Worm (Caenorhabditis elegans): Measurements from ENCODE around the gene F53B1.3.

The F53B1.3 gene

ce11 chrX:2144236-2144635 lies 38.8 kb downstream of the F53B1.3 start:
- TF ChIP-seq attf-6 (GFP tag; IDR thresholded peaks at IDR 0.05) = no peak
- TF ChIP-seq snpc-4 (GFP tag; optimal IDR thresholded peaks at IDR 0.05) = no peak
- TF ChIP-seq snpc-4 (tag; optimal IDR thresholded peaks at IDR 0.05) = no peak
- TF ChIP-seq ceh-40 (GFP tag; IDR thresholded peaks at IDR 0.05) = no peak

DNA sequence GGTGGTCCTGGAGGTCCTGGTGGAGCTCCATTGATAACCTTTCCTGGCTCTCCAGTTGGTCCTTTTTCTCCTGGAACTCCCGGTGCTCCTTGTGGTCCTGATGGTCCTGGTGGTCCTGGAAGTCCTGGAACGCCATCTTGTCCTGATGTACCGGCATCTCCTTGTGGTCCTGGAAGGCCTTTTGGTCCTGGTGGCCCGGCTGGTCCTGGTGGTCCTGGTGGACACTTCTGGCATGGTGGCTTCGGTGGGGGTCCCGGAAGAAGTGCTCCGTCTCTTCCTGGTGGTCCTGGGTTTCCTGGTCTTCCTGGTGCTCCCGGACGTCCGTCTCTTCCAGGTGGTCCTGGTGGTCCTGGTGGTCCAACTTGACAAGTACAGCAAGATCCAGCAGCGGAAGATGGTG lies 39.5 kb downstream of the F53B1.3 start:
- TF ChIP-seq snpc-3.4 (tag; optimal IDR thresholded peaks at IDR 0.05) (no peak), zfh-2 (GFP tag; conservative IDR thresholded peaks at IDR 0.05) (peak; percentile 88), die-1 (tag; optimal IDR thresholded peaks at IDR 0.05) (no peak), egrh-3 (GFP tag; IDR thresholded peaks at IDR 0.05) (peak; percentile 75; the same call in 1 of the 2 replicates)

- TF ChIP-seq unc-62 (GFP tag; optimal IDR thresholded peaks at IDR 0.05) = no peak
- TF ChIP-seq hrde-1 (tag; optimal IDR thresholded peaks at IDR 0.05; ENCODE audit: borderline replicate concordance) = no peak
- TF ChIP-seq unc-130 (GFP tag; optimal IDR thresholded peaks at IDR 0.05) = no peak
- no peak for TF ChIP-seq him-1 (tag; optimal IDR thresholded peaks at IDR 0.05)
- TF ChIP-seq cebp-1 (GFP tag; IDR thresholded peaks at IDR 0.05) = no peak
- TF ChIP-seq cebp-1 (tag; optimal IDR thresholded peaks at IDR 0.05) = no peak
- no peak for TF ChIP-seq ccch-3 (GFP tag; optimal IDR thresholded peaks at IDR 0.05)
- no peak for TF ChIP-seq cebp-2 (GFP tag; IDR thresholded peaks at IDR 0.05)
- TF ChIP-seq mes-4 (tag; optimal IDR thresholded peaks at IDR 0.05) = no peak
- TF ChIP-seq xnd-1 (tag; optimal IDR thresholded peaks at IDR 0.05) = no peak
- no peak for TF ChIP-seq Y53G8AR.9 (GFP tag; conservative IDR thresholded peaks at IDR 0.05)
- TF ChIP-seq mcd-1 (GFP tag; IDR thresholded peaks at IDR 0.05) = no peak
Measured at ce11 chrX:2145629-2146028, 40.2 kb downstream of the F53B1.3 start, which contains the start of gene dpy-3. Gene dpy-3 (minus strand): TSS chrX:2145647.

DNA sequence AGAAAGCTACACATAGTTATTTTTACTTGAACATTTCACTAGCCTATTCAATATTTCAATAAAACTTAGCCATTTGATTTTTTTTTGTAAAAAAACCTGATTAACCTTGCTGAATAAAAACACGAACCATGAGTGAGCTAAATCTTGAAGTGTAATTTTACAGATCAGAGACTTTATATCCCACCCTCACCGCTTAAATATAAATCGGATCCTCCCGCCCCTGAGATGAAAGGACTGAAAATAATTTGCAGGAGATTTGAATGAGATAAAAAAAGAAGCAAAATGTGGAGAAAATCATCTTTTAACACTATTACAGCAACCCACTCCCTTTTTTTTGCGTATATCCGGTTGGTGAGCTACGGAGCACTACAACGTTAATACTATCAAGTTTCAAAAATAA lies 44.6 kb downstream of the F53B1.3 start, which contains the start of gene npax-2:
TSS of gene npax-2 (minus strand) at position 101 of the 400 bp plus-strand sequence.
- TF ChIP-seq F39B2.1 (GFP tag; IDR thresholded peaks at IDR 0.05) (no peak), rcor-1 (GFP tag; IDR thresholded peaks at IDR 0.05) (no peak), F49E8.2 (tag; optimal IDR thresholded peaks at IDR 0.05; ENCODE audit: insufficient read depth) (no peak), F37B4.10 (GFP tag; IDR thresholded peaks at IDR 0.05) (no peak), cebp-1 (GFP tag; IDR thresholded peaks at IDR 0.05) (no peak), cebp-1 (tag; optimal IDR thresholded peaks at IDR 0.05) (no peak), nhr-80 (tag; optimal IDR thresholded peaks at IDR 0.05) (no peak)

- TF ChIP-seq hmg-1.2 (GFP tag; IDR thresholded peaks at IDR 0.05) = no peak
- no peak for TF ChIP-seq K11D2.4 (GFP tag; IDR thresholded peaks at IDR 0.05)
- TF ChIP-seq ceh-58 (GFP tag; IDR thresholded peaks at IDR 0.05) = no peak
- no peak for TF ChIP-seq ama-1 (optimal IDR thresholded peaks at IDR 0.05)
- no peak for TF ChIP-seq ama-1 (GFP tag; optimal IDR thresholded peaks at IDR 0.05)
- TF ChIP-seq pbrm-1 (GFP tag; IDR thresholded peaks at IDR 0.05) = no peak
- no peak for TF ChIP-seq nhr-80 (tag; optimal IDR thresholded peaks at IDR 0.05)
- TF ChIP-seq chd-7 (tag; optimal IDR thresholded peaks at IDR 0.05) = no peak
- TF ChIP-seq aptf-2 (GFP tag; conservative IDR thresholded peaks at IDR 0.05) = no peak
Measured at ce11 chrX:2152062-2152461, 46.7 kb downstream of the F53B1.3 start.

Data from whole organism, young adult.